Fruit fly (Drosophila melanogaster) ovary, adult (tissue): ENCODE measurements around the gene CG17917.

Experiments
- CG17801 ChIP-seq: fragments of 200-800 bp; optimal IDR thresholded peaks from 2 replicates; lab custom pipeline; 2019; ENCODE audit warnings: missing biosample characterization, mild to moderate bottlenecking, missing genetic modification characterization, moderate library complexity; ENCODE audit not compliant: partially characterized antibody

Gene CG17917

dm6 chr3R:6341668-6342067, at the start of gene CG17917:
CG17917 (plus strand) TSS chr3R:6341968.
- no peak for TF ChIP-seq CG17801 (GFP tag; lab: Kevin White, UChicago)

- no peak for TF ChIP-seq CG17801 (GFP tag; lab: Kevin White, UChicago)
These were observed 47.7 kb upstream of the CG17917 start for dm6 chr3R:6294046-6294445.

dm6 chr3R:6297164-6297563, 44.6 kb upstream of the CG17917 start:
- TF ChIP-seq CG17801 (GFP tag; lab: Kevin White, UChicago): no peak

dm6 chr3R:6298828-6299227, 42.9 kb upstream of the CG17917 start, which contains the start of gene Osi14:
Osi14 (plus strand) TSS chr3R:6299128.
- TF ChIP-seq CG17801 (GFP tag; lab: Kevin White, UChicago): no peak

- no peak for TF ChIP-seq CG17801 (GFP tag; lab: Kevin White, UChicago)
These were observed 40.4 kb upstream of the CG17917 start, which contains the start of gene Osi15 for dm6 chr3R:6301257-6301839. Osi15 (plus strand) TSS chr3R:6301804.

dm6 chr3R:6303738-6304137, 38.0 kb upstream of the CG17917 start, which contains the start of gene CG46396:
CG46396 (plus strand) TSS chr3R:6304038.
- no peak for TF ChIP-seq CG17801 (GFP tag; lab: Kevin White, UChicago)

dm6 chr3R:6304947-6305346, 36.8 kb upstream of the CG17917 start, which contains the start of gene Osi16:
Osi16 (plus strand) TSS chr3R:6305247.
- TF ChIP-seq CG17801 (GFP tag; lab: Kevin White, UChicago): no peak

dm6 chr3R:6306584-6306983, 35.2 kb upstream of the CG17917 start, which contains the start of gene CG46026:
CG46026 (plus strand) TSS chr3R:6306884.
- no peak for TF ChIP-seq CG17801 (GFP tag; lab: Kevin White, UChicago)

dm6 chr3R:6309676-6310075, 32.1 kb upstream of the CG17917 start, which contains the start of gene CG31560:
CG31560 (plus strand) TSS chr3R:6309976.
- TF ChIP-seq CG17801 (GFP tag; lab: Kevin White, UChicago): no peak

- TF ChIP-seq CG17801 (GFP tag; lab: Kevin White, UChicago): no peak
These were observed 30.0 kb upstream of the CG17917 start, which contains the start of gene Osi17 for dm6 chr3R:6311641-6312259. Osi17 (plus strand) TSS chr3R:6311772.

- TF ChIP-seq CG17801 (GFP tag; lab: Kevin White, UChicago): no peak
These were observed 26.7 kb upstream of the CG17917 start for dm6 chr3R:6315078-6315477.

dm6 chr3R:6329774-6330298, 11.9 kb upstream of the CG17917 start, which contains the start of gene Osi18:
Osi18 (plus strand) TSS chr3R:6330248.
- TF ChIP-seq CG17801 (GFP tag; lab: Kevin White, UChicago): no peak

- no peak for TF ChIP-seq CG17801 (GFP tag; lab: Kevin White, UChicago)
These were observed 6.8 kb upstream of the CG17917 start, which contains the start of gene Osi19 for dm6 chr3R:6334906-6335433. Osi19 (plus strand) TSS chr3R:6335362.

- no peak for TF ChIP-seq CG17801 (GFP tag; lab: Kevin White, UChicago)
These were observed 4.4 kb upstream of the CG17917 start for dm6 chr3R:6337397-6337796.

dm6 chr3R:6339795-6340194, 2.0 kb upstream of the CG17917 start, which contains the start of gene Osi20:
Osi20 (plus strand) TSS chr3R:6340095.
- TF ChIP-seq CG17801 (GFP tag; lab: Kevin White, UChicago): no peak
